Fruit fly (Drosophila melanogaster) whole organism, embryonic: ENCODE data around the gene LysRS.
A peak's percentile ranks its signal among the peaks of the same experiment; 100 is the strongest.

Experiments
- Abd-B ChIP-seq: fragments of 200-800 bp; sonication (Bioruptor generic); optimal IDR thresholded peaks from 2 replicates; lab custom pipeline; 2018; ENCODE audit warnings: missing biosample characterization, mild to moderate bottlenecking, missing genetic modification characterization, moderate library complexity
- Ada2b ChIP-seq: fragments of 200-800 bp; sonication (Bioruptor generic); IDR thresholded peaks from 2 replicates; pipeline ENCODE4 v1.3.6; 2022; ENCODE audit warnings: missing biosample characterization, missing genetic modification characterization
- Bteb2 ChIP-seq: fragments of 200-800 bp; sonication (Bioruptor generic); optimal IDR thresholded peaks from 2 replicates; lab custom pipeline; 2016; ENCODE audit warnings: missing biosample characterization, missing genetic modification characterization
- CG10147 ChIP-seq: fragments of 200-800 bp; sonication (Bioruptor generic); optimal IDR thresholded peaks from 2 replicates; lab custom pipeline; 2019; ENCODE audit warnings: missing biosample characterization, mild to moderate bottlenecking, missing genetic modification characterization, moderate library complexity
- CG10654 ChIP-seq: fragments of 200-800 bp; sonication (Bioruptor generic); optimal IDR thresholded peaks from 2 replicates; lab custom pipeline; 2016; ENCODE audit warnings: missing biosample characterization, missing genetic modification characterization
- CG11456 ChIP-seq: fragments of 200-800 bp; sonication (Bioruptor generic); IDR thresholded peaks from 3 replicates; pipeline ENCODE4 v1.3.6; 2022; ENCODE audit warnings: missing biosample characterization, missing genetic modification characterization
- CG12104 ChIP-seq: fragments of 200-800 bp; sonication (Bioruptor generic); optimal IDR thresholded peaks from 3 replicates; lab custom pipeline; 2016; ENCODE audit warnings: missing biosample characterization, missing genetic modification characterization
- CG14441 ChIP-seq: fragments of 200-800 bp; sonication (Bioruptor generic); IDR thresholded peaks from 2 replicates; pipeline ENCODE4 v1.3.6; 2022; ENCODE audit warnings: missing biosample characterization, missing genetic modification characterization
- CG14965 ChIP-seq: fragments of 200-800 bp; sonication (Bioruptor generic); optimal IDR thresholded peaks from 2 replicates; lab custom pipeline; 2016; ENCODE audit warnings: missing biosample characterization, missing genetic modification characterization, borderline replicate concordance
- CG1603 ChIP-seq: fragments of 200-800 bp; sonication (Bioruptor generic); optimal IDR thresholded peaks from 2 replicates; lab custom pipeline; 2019; ENCODE audit warnings: missing biosample characterization, mild to moderate bottlenecking, missing genetic modification characterization, moderate library complexity
- CG1647 ChIP-seq: fragments of 200-800 bp; sonication (Bioruptor generic); optimal IDR thresholded peaks from 3 replicates; lab custom pipeline; 2016; ENCODE audit warnings: missing biosample characterization, missing genetic modification characterization
- CG2116 ChIP-seq: fragments of 200-800 bp; sonication (Bioruptor generic); optimal IDR thresholded peaks from 3 replicates; lab custom pipeline; 2018; ENCODE audit warnings: missing biosample characterization, mild to moderate bottlenecking, missing genetic modification characterization
- CG31365 ChIP-seq: fragments of 200-800 bp; sonication (Bioruptor generic); optimal IDR thresholded peaks from 2 replicates; lab custom pipeline; 2018; ENCODE audit warnings: missing biosample characterization, mild to moderate bottlenecking, missing genetic modification characterization
- CG34224 ChIP-seq: fragments of 200-800 bp; sonication (Bioruptor generic); IDR thresholded peaks from 3 replicates; pipeline ENCODE4 v1.3.6; 2022; ENCODE audit warnings: missing biosample characterization, missing genetic modification characterization; ENCODE audit not compliant: partially characterized antibody
- CG6272 ChIP-seq: fragments of 200-800 bp; sonication (Bioruptor generic); IDR thresholded peaks from 2 replicates; pipeline ENCODE4 v1.3.6; 2022; ENCODE audit warnings: missing biosample characterization, missing genetic modification characterization
- CG6683 ChIP-seq: fragments of 200-800 bp; sonication (Bioruptor generic); optimal IDR thresholded peaks from 2 replicates; lab custom pipeline; 2017; ENCODE audit warnings: missing biosample characterization, mild to moderate bottlenecking, missing genetic modification characterization, missing genetic modification reagents
- CG6813 ChIP-seq: fragments of 200-800 bp; sonication (Bioruptor generic); optimal IDR thresholded peaks from 2 replicates; lab custom pipeline; 2017; ENCODE audit warnings: missing biosample characterization, missing genetic modification characterization, mild to moderate bottlenecking, moderate library complexity, missing genetic modification reagents
- CG7372 ChIP-seq: fragments of 200-800 bp; sonication (Bioruptor generic); IDR thresholded peaks from 2 replicates; pipeline ENCODE4 v1.3.6; 2022; ENCODE audit warnings: missing biosample characterization, missing genetic modification characterization
- CG8765 ChIP-seq: fragments of 200-800 bp; sonication (Bioruptor generic); IDR thresholded peaks from 2 replicates; pipeline ENCODE4 v1.3.6; 2022; ENCODE audit warnings: missing biosample characterization, missing genetic modification characterization
- CG8924 ChIP-seq: fragments of 200-800 bp; optimal IDR thresholded peaks from 3 replicates; lab custom pipeline; 2019; ENCODE audit warnings: missing biosample characterization, mild to moderate bottlenecking, missing genetic modification characterization, moderate library complexity
- CG8944 ChIP-seq: fragments of 200-800 bp; sonication (Bioruptor generic); optimal IDR thresholded peaks from 3 replicates; lab custom pipeline; 2016; ENCODE audit warnings: missing biosample characterization, missing genetic modification characterization
- CoRest ChIP-seq: fragments of 200-800 bp; sonication (Bioruptor generic); optimal IDR thresholded peaks from 3 replicates; lab custom pipeline; 2018; ENCODE audit warnings: missing biosample characterization, mild to moderate bottlenecking, missing genetic modification characterization, moderate library complexity
- Elba2 ChIP-seq: fragments of 200-800 bp; sonication (Bioruptor generic); optimal IDR thresholded peaks from 3 replicates; lab custom pipeline; 2016; ENCODE audit warnings: missing biosample characterization, missing genetic modification characterization
- Gsc ChIP-seq: fragments of 200-800 bp; sonication (Bioruptor generic); IDR thresholded peaks from 2 replicates; pipeline ENCODE4 v1.3.6; 2022; ENCODE audit warnings: missing biosample characterization, missing genetic modification characterization
- Hey ChIP-seq: fragments of 200-800 bp; sonication (Bioruptor generic); optimal IDR thresholded peaks from 3 replicates; lab custom pipeline; 2018; ENCODE audit warnings: missing biosample characterization, mild to moderate bottlenecking, missing genetic modification characterization
- Jarid2 ChIP-seq: fragments of 200-800 bp; sonication (Bioruptor generic); optimal IDR thresholded peaks from 3 replicates; lab custom pipeline; 2017; ENCODE audit warnings: mild to moderate bottlenecking, missing biosample characterization, missing genetic modification reagents, missing genetic modification characterization
- Med ChIP-seq: fragments of 200-800 bp; sonication (Bioruptor generic); peaks from one replicate; lab custom pipeline; 2016; ENCODE audit warnings: missing biosample characterization, missing genetic modification characterization, mild to moderate bottlenecking, inconsistent platforms, moderate library complexity
- NC2β ChIP-seq: fragments of 200-800 bp; sonication (Bioruptor generic); optimal IDR thresholded peaks from 2 replicates; lab custom pipeline; 2016; ENCODE audit warnings: missing biosample characterization, missing genetic modification characterization
- NK7.1 ChIP-seq: fragments of 200-800 bp; sonication (Bioruptor generic); optimal IDR thresholded peaks from 3 replicates; lab custom pipeline; 2016; ENCODE audit warnings: missing biosample characterization, missing genetic modification characterization
- Vsx1 ChIP-seq: fragments of 200-800 bp; sonication (Bioruptor generic); optimal IDR thresholded peaks from 2 replicates; lab custom pipeline; 2017; ENCODE audit warnings: missing biosample characterization, mild to moderate bottlenecking, missing genetic modification characterization, missing genetic modification reagents
- Xbp1 ChIP-seq: fragments of 200-800 bp; sonication (Bioruptor generic); optimal IDR thresholded peaks from 3 replicates; lab custom pipeline; 2016; ENCODE audit warnings: missing biosample characterization, mild to moderate bottlenecking, missing genetic modification characterization
- ato ChIP-seq: fragments of 200-800 bp; sonication (Bioruptor generic); IDR thresholded peaks from 2 replicates; pipeline ENCODE4 v1.3.6; 2022; ENCODE audit warnings: missing biosample characterization, missing genetic modification characterization; ENCODE audit not compliant: partially characterized antibody
- cg ChIP-seq: fragments of 200-800 bp; sonication (Bioruptor generic); optimal IDR thresholded peaks from 3 replicates; lab custom pipeline; 2019; ENCODE audit warnings: missing biosample characterization, mild to moderate bottlenecking, missing genetic modification characterization, moderate library complexity
- chinmo ChIP-seq: fragments of 200-800 bp; sonication (Bioruptor generic); IDR thresholded peaks from 4 replicates; pipeline ENCODE4 v1.3.6; 2022; ENCODE audit warnings: missing biosample characterization, missing genetic modification characterization; ENCODE audit not compliant: partially characterized antibody
- emc ChIP-seq: fragments of 200-800 bp; sonication (Bioruptor generic); optimal IDR thresholded peaks from 2 replicates; lab custom pipeline; 2016; ENCODE audit warnings: missing biosample characterization, missing genetic modification characterization
- ems ChIP-seq: fragments of 200-800 bp; sonication (Bioruptor generic); optimal IDR thresholded peaks from 3 replicates; lab custom pipeline; 2016; ENCODE audit warnings: missing biosample characterization, missing genetic modification characterization
- fd102C ChIP-seq: fragments of 200-800 bp; sonication (Bioruptor generic); optimal IDR thresholded peaks from 2 replicates; lab custom pipeline; 2018; ENCODE audit warnings: missing biosample characterization, mild to moderate bottlenecking, missing genetic modification characterization, moderate library complexity
- fd64A ChIP-seq: fragments of 200-800 bp; sonication (Bioruptor generic); optimal IDR thresholded peaks from 3 replicates; lab custom pipeline; 2018; ENCODE audit warnings: missing biosample characterization, mild to moderate bottlenecking, missing genetic modification characterization
- gcm2 ChIP-seq: fragments of 200-800 bp; sonication (Bioruptor generic); optimal IDR thresholded peaks from 2 replicates; lab custom pipeline; 2016; ENCODE audit warnings: missing biosample characterization, missing genetic modification characterization
- gsb-n ChIP-seq: fragments of 200-800 bp; sonication (Bioruptor generic); optimal IDR thresholded peaks from 3 replicates; lab custom pipeline; 2018; ENCODE audit warnings: missing biosample characterization, mild to moderate bottlenecking, missing genetic modification characterization
- gt ChIP-seq: fragments of 200-800 bp; sonication (Bioruptor generic); IDR thresholded peaks from 2 replicates; pipeline ENCODE4 v1.3.6; 2022; ENCODE audit warnings: missing biosample characterization, missing genetic modification characterization
- jing ChIP-seq: fragments of 200-800 bp; sonication (Bioruptor generic); optimal IDR thresholded peaks from 2 replicates; lab custom pipeline; 2018; ENCODE audit warnings: missing biosample characterization, mild to moderate bottlenecking, missing genetic modification characterization
- otp ChIP-seq: fragments of 200-800 bp; sonication (Bioruptor generic); IDR thresholded peaks from 3 replicates; pipeline ENCODE4, ENCODE4 v1.3.6; 2022; ENCODE audit warnings: missing biosample characterization, missing genetic modification characterization
- repo ChIP-seq: fragments of 200-800 bp; sonication (Bioruptor generic); optimal IDR thresholded peaks from 2 replicates; lab custom pipeline; 2016; ENCODE audit warnings: missing biosample characterization, missing genetic modification characterization
- ro ChIP-seq: fragments of 200-800 bp; sonication (Bioruptor generic); IDR thresholded peaks from 2 replicates; pipeline ENCODE4 v1.3.6; 2022; ENCODE audit warnings: missing biosample characterization, missing genetic modification characterization
- slbo ChIP-seq: fragments of 200-800 bp; sonication (Bioruptor generic); IDR thresholded peaks from 2 replicates; pipeline ENCODE4 v1.3.6; 2022; ENCODE audit warnings: missing biosample characterization, missing genetic modification characterization
- stwl ChIP-seq: fragments of 200-800 bp; sonication (Bioruptor generic); optimal IDR thresholded peaks from 3 replicates; lab custom pipeline; 2018; ENCODE audit warnings: missing biosample characterization, mild to moderate bottlenecking, missing genetic modification characterization, moderate library complexity
- tin ChIP-seq: fragments of 200-800 bp; sonication (Bioruptor generic); optimal IDR thresholded peaks from 3 replicates; lab custom pipeline; 2016; ENCODE audit warnings: missing biosample characterization, missing genetic modification characterization
- trem ChIP-seq: fragments of 200-800 bp; optimal IDR thresholded peaks from 3 replicates; lab custom pipeline; 2019; ENCODE audit warnings: missing biosample characterization, mild to moderate bottlenecking, missing genetic modification characterization, moderate library complexity

The LysRS gene

dm6 chrX:9599158-9600082 is 9.3 kb downstream of the LysRS start (continued):
- 0 out of 4 replicates have a peak, but pooled peaks have one; percentile 53 for TF ChIP-seq chinmo (GFP tag; lab: Robert Waterston, UW)
- no peak for TF ChIP-seq Xbp1 (GFP tag; lab: Kevin White, UChicago)
- TF ChIP-seq CG34224 (GFP tag; lab: Robert Waterston, UW) = no peak
- TF ChIP-seq CG8924 (tag; lab: Kevin White, UChicago) = no peak
- TF ChIP-seq CG2116 = no peak
- no peak for TF ChIP-seq trem (tag; lab: Kevin White, UChicago)
- TF ChIP-seq CG1603 (tag; lab: Kevin White, UChicago) = no peak
- TF ChIP-seq fd102C (GFP tag; lab: Kevin White, UChicago) = no peak
- TF ChIP-seq ato (GFP tag; lab: Robert Waterston, UW) = no peak
- no peak for TF ChIP-seq stwl (tag; lab: Kevin White, UChicago)
- no peak for TF ChIP-seq ro (GFP tag; lab: Robert Waterston, UW)
- no peak for TF ChIP-seq CG6813 (GFP tag; lab: Kevin White, UChicago)
- no peak for TF ChIP-seq CG11456 (GFP tag; lab: Robert Waterston, UW)
- no peak for TF ChIP-seq CG10654 (GFP tag; lab: Kevin White, UChicago)
- TF ChIP-seq CG14441 (GFP tag; lab: Robert Waterston, UW) = no peak
- no peak for TF ChIP-seq fd64A (GFP tag; lab: Kevin White, UChicago)
- no peak for TF ChIP-seq Bteb2 (GFP tag; lab: Kevin White, UChicago)
- no peak for TF ChIP-seq NK7.1 (GFP tag; lab: Kevin White, UChicago)
- no peak for TF ChIP-seq CoRest (tag; lab: Kevin White, UChicago)
- no peak for TF ChIP-seq Abd-B
- TF ChIP-seq CG14965 (GFP tag; lab: Kevin White, UChicago) = no peak
- TF ChIP-seq repo (GFP tag; lab: Kevin White, UChicago) = no peak
- TF ChIP-seq CG8944 (GFP tag; lab: Kevin White, UChicago) = no peak
- TF ChIP-seq CG10147 = no peak
- peak; percentile 69 for TF ChIP-seq Vsx1 (GFP tag; lab: Kevin White, UChicago)
- no peak for TF ChIP-seq emc (GFP tag; lab: Kevin White, UChicago)
- no peak for TF ChIP-seq NC2β (GFP tag; lab: Kevin White, UChicago)
- no peak for TF ChIP-seq cg (GFP tag; lab: Kevin White, UChicago)
- TF ChIP-seq gcm2 (GFP tag; lab: Kevin White, UChicago) = no peak
- TF ChIP-seq Jarid2 = no peak
- TF ChIP-seq otp (GFP tag; lab: Robert Waterston, UW) = no peak
- TF ChIP-seq ems (GFP tag; lab: Kevin White, UChicago) = no peak
- no peak for TF ChIP-seq slbo (GFP tag; lab: Robert Waterston, UW)
- no peak for TF ChIP-seq Hey (tag; lab: Kevin White, UChicago)
- TF ChIP-seq CG7372 (GFP tag; lab: Robert Waterston, UW) = no peak
- TF ChIP-seq jing (GFP tag; lab: Kevin White, UChicago) = no peak
- TF ChIP-seq Med (GFP tag; lab: Kevin White, UChicago) = peak; percentile 73
- TF ChIP-seq CG1647 = no peak
- TF ChIP-seq CG12104 (GFP tag; lab: Kevin White, UChicago) = no peak
- no peak for TF ChIP-seq Ada2b (GFP tag; lab: Robert Waterston, UW)
- no peak for TF ChIP-seq tin
- TF ChIP-seq CG6683 (GFP tag; lab: Kevin White, UChicago) = no peak
- no peak for TF ChIP-seq CG8765
- no peak for TF ChIP-seq Gsc (GFP tag; lab: Robert Waterston, UW)
- TF ChIP-seq Elba2 (GFP tag; lab: Kevin White, UChicago) = no peak
- no peak for TF ChIP-seq gsb-n
- no peak for TF ChIP-seq CG6272 (GFP tag; lab: Robert Waterston, UW)
- no peak for TF ChIP-seq gt (GFP tag; lab: Robert Waterston, UW)
- no peak for TF ChIP-seq CG31365
